Worm (Caenorhabditis elegans): ENCODE results near the gene snpc-3.1.

ce11 chrIV:5452667-5453066 lies 33.4 kb downstream of the snpc-3.1 start, which contains the start of gene Y4C6A.4:
- TF ChIP-seq ets-7 (tag; optimal IDR thresholded peaks at IDR 0.05), result no peak
- no peak for TF ChIP-seq hmg-4 (GFP tag; optimal IDR thresholded peaks at IDR 0.05)
- TF ChIP-seq ama-1 (optimal IDR thresholded peaks at IDR 0.05), result no peak
- no peak for TF ChIP-seq ceh-13 (GFP tag; optimal IDR thresholded peaks at IDR 0.05)
- TF ChIP-seq flt-1 (GFP tag; IDR thresholded peaks at IDR 0.05), result no peak
- TF ChIP-seq tbx-11 (GFP tag; IDR thresholded peaks at IDR 0.05), result no peak
- TF ChIP-seq pes-1 (GFP tag; IDR thresholded peaks at IDR 0.05), result no peak
- no peak for TF ChIP-seq F13C5.2 (tag; optimal IDR thresholded peaks at IDR 0.05)
- TF ChIP-seq aly-1 (tag; optimal IDR thresholded peaks at IDR 0.05), result no peak
- TF ChIP-seq tra-4 (tag; optimal IDR thresholded peaks at IDR 0.05), result no peak
- no peak for TF ChIP-seq hmbx-1 (tag; optimal IDR thresholded peaks at IDR 0.05)
- TF ChIP-seq sea-1 (GFP tag; conservative IDR thresholded peaks at IDR 0.05), result no peak
